Fruit fly (Drosophila melanogaster): ENCODE measurements around the gene ChAT.
A peak's percentile ranks its signal among the peaks of the same experiment; 100 is the strongest.

ChAT gene

dm6 chr3R:18721368-18721767 is 16.1 kb downstream of the ChAT start:
- TF ChIP-seq danr (GFP tag; IDR thresholded peaks at IDR 0.05) (no peak), tgo (GFP tag; IDR thresholded peaks at IDR 0.05) (no peak), abd-A (tag; optimal IDR thresholded peaks at IDR 0.05) (peak; percentile 57), CG15601 (tag; optimal IDR thresholded peaks at IDR 0.05) (no peak), CG34224 (GFP tag; IDR thresholded peaks at IDR 0.05; ENCODE audit: partially characterized antibody) (no peak), zen2 (GFP tag; IDR thresholded peaks at IDR 0.05; ENCODE audit: partially characterized antibody) (no peak), GATAe (GFP tag; conservative IDR thresholded peaks at IDR 0.05) (no peak), lola (GFP tag; optimal IDR thresholded peaks at IDR 0.05) (no peak), Hey (tag; optimal IDR thresholded peaks at IDR 0.05) (peak; percentile 96), Atf-2 (GFP tag; optimal IDR thresholded peaks at IDR 0.05) (no peak), CG12299 (tag; optimal IDR thresholded peaks at IDR 0.05) (no peak), unc-4 (GFP tag; IDR thresholded peaks at IDR 0.05; ENCODE audit: partially characterized antibody) (no peak), her (GFP tag; optimal IDR thresholded peaks at IDR 0.05) (no peak), D (optimal IDR thresholded peaks at IDR 0.05) (no peak), D (GFP tag; optimal IDR thresholded peaks at IDR 0.05) (peak; percentile 2), Sox102F (GFP tag; optimal IDR thresholded peaks at IDR 0.05) (no peak), CG3726 (GFP tag; IDR thresholded peaks at IDR 0.05) (no peak), CG10209 (GFP tag; optimal IDR thresholded peaks at IDR 0.05) (no peak), CG1602 (GFP tag; optimal IDR thresholded peaks at IDR 0.05) (no peak), CG7963 (GFP tag; IDR thresholded peaks at IDR 0.05; ENCODE audit: partially characterized antibody) (no peak), CG11695 (GFP tag; IDR thresholded peaks at IDR 0.05) (no peak), ac (GFP tag; optimal IDR thresholded peaks at IDR 0.05) (no peak), ham (GFP tag; IDR thresholded peaks at IDR 0.05) (no peak), Med (GFP tag) (peak; percentile 5)

dm6 chr3R:18722490-18722889 is 17.2 kb downstream of the ChAT start, which contains the start of gene CG34283:
TSS of gene CG34283 (minus strand) at chr3R:18722590.
- TF ChIP-seq ham (GFP tag; IDR thresholded peaks at IDR 0.05) (no peak), BtbVII (GFP tag; optimal IDR thresholded peaks at IDR 0.05) (no peak), stwl (tag; optimal IDR thresholded peaks at IDR 0.05) (peak; percentile 43), CG5180 (GFP tag; optimal IDR thresholded peaks at IDR 0.05) (no peak), tll (GFP tag; optimal IDR thresholded peaks at IDR 0.05) (no peak), Neu2 (GFP tag; optimal IDR thresholded peaks at IDR 0.05; ENCODE audit: borderline replicate concordance) (peak; percentile 41), Dll (GFP tag; IDR thresholded peaks at IDR 0.05; ENCODE audit: partially characterized antibody) (peak; percentile 34; the same call in 1 of the 4 replicates), nerfin-2 (GFP tag; IDR thresholded peaks at IDR 0.05; ENCODE audit: partially characterized antibody) (no peak), fd102C (GFP tag; optimal IDR thresholded peaks at IDR 0.05) (no peak), Trl (optimal IDR thresholded peaks at IDR 0.05) (peak in 1 of 2 experiments; percentile 47), Trl (GFP tag; optimal IDR thresholded peaks at IDR 0.05) (no peak)

- peak; percentile 20 for TF ChIP-seq Ets65A (GFP tag)
- TF ChIP-seq CG11456 (GFP tag; IDR thresholded peaks at IDR 0.05), result no peak
- no peak for TF ChIP-seq CG1233 (GFP tag; optimal IDR thresholded peaks at IDR 0.05)
Measured at dm6 chr3R:18726334-18726733, 21.0 kb downstream of the ChAT start, which contains the start of gene CG7714. TSS of gene CG7714 (minus strand) at chr3R:18726434.

All from whole organism, embryonic.